Fruit fly (Drosophila melanogaster): Measurements from ENCODE around the gene CG32568.

DNA sequence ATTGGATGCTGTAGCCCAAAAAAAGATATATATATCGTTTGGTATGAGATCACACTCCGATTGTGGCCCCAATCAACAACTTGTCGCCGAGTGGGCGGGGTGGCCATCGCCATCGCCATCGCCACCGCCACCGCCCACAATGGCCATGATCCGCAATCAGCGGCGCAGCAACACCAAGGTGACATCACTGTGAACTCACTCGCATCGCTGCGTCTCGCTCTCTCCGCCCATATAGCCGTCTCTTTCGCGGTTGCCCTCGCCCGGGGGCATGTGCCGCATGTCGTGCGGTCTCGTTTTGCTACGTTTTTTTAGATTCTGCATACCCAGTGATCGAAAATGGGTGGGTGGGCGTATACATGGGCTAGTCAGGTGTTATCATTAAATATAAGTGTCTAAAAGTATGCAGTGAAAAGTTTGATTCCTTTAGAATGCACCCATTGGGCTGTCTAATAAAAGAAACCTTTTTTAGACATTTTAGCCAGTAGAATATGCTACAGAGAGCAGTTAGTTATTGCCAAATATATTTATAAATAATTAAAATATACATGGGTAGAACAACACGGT, 26.2 kb downstream of the CG32568 start:
- TF ChIP-seq CG8478 (optimal IDR thresholded peaks at IDR 0.05) (no peak), CTCF (optimal IDR thresholded peaks at IDR 0.05) (no peak)

Measured in S2 (cell line).